Worm (Caenorhabditis elegans): ENCODE data around the gene lir-2.

Gene lir-2

ce11 chrII:7718491-7718890, 51.4 kb downstream of the lir-2 start, which contains the start of gene cpna-5:
TSS of gene cpna-5 (minus strand) at chrII:7718591.
- TF ChIP-seq dpl-1 (GFP tag; optimal IDR thresholded peaks at IDR 0.05) (no peak), irx-1 (tag; optimal IDR thresholded peaks at IDR 0.05) (no peak), egl-13 (tag; optimal IDR thresholded peaks at IDR 0.05) (no peak), aha-1 (tag; optimal IDR thresholded peaks at IDR 0.05) (no peak), egl-27 (tag; optimal IDR thresholded peaks at IDR 0.05) (no peak), xbp-1 (tag; optimal IDR thresholded peaks at IDR 0.05) (no peak), isw-1 (GFP tag; IDR thresholded peaks at IDR 0.05) (no peak), ets-5 (GFP tag; IDR thresholded peaks at IDR 0.05) (no peak), pax-3 (tag; optimal IDR thresholded peaks at IDR 0.05) (no peak), nhr-12 (tag; optimal IDR thresholded peaks at IDR 0.05) (no peak), fkh-10 (GFP tag; optimal IDR thresholded peaks at IDR 0.05) (no peak), ceh-8 (GFP tag; optimal IDR thresholded peaks at IDR 0.05) (no peak), C34B4.2 (tag; optimal IDR thresholded peaks at IDR 0.05) (no peak), hlh-17 (GFP tag; optimal IDR thresholded peaks at IDR 0.05; ENCODE audit: borderline replicate concordance) (no peak), swsn-7 (tag; optimal IDR thresholded peaks at IDR 0.05) (no peak), unc-30 (tag; optimal IDR thresholded peaks at IDR 0.05) (no peak), zip-4 (GFP tag; optimal IDR thresholded peaks at IDR 0.05) (no peak), nhr-28 (tag; optimal IDR thresholded peaks at IDR 0.05) (no peak), nhr-11 (tag; optimal IDR thresholded peaks at IDR 0.05) (no peak)

ce11 chrII:7719039-7719438, 52.0 kb downstream of the lir-2 start:
- TF ChIP-seq ces-1 (GFP tag; optimal IDR thresholded peaks at IDR 0.05) (no peak), lin-14 (GFP tag; optimal IDR thresholded peaks at IDR 0.05) (peak; percentile 68), sup-37 (GFP tag; optimal IDR thresholded peaks at IDR 0.05) (no peak), ets-5 (GFP tag; IDR thresholded peaks at IDR 0.05) (no peak), unc-30 (tag; optimal IDR thresholded peaks at IDR 0.05) (no peak), hlh-4 (tag; optimal IDR thresholded peaks at IDR 0.05) (no peak), hpl-2 (GFP tag; optimal IDR thresholded peaks at IDR 0.05) (no peak), nhr-71 (tag; optimal IDR thresholded peaks at IDR 0.05) (peak; percentile 2), efl-1 (optimal IDR thresholded peaks at IDR 0.05) (no peak), efl-1 (GFP tag; optimal IDR thresholded peaks at IDR 0.05 in 1 of 2) (peak in 1 of 2 experiments; percentile 39), fkh-10 (GFP tag; optimal IDR thresholded peaks at IDR 0.05) (peak; percentile 78), lin-13 (GFP tag; optimal IDR thresholded peaks at IDR 0.05) (no peak), tbx-2 (tag; optimal IDR thresholded peaks at IDR 0.05) (no peak), C16A3.4 (tag; optimal IDR thresholded peaks at IDR 0.05) (no peak), dpl-1 (GFP tag; optimal IDR thresholded peaks at IDR 0.05) (no peak), grh-1 (GFP tag; IDR thresholded peaks at IDR 0.05) (no peak)

ce11 chrII:7720479-7720878, 53.4 kb downstream of the lir-2 start:
- peak; percentile 4 for TF ChIP-seq snu-23 (GFP tag; optimal IDR thresholded peaks at IDR 0.05)
- TF ChIP-seq nhr-71 (tag; optimal IDR thresholded peaks at IDR 0.05), result peak; percentile 13
- no peak for TF ChIP-seq swsn-7 (tag; optimal IDR thresholded peaks at IDR 0.05)
- peak; percentile 26 for TF ChIP-seq lin-14 (GFP tag; optimal IDR thresholded peaks at IDR 0.05)
